Worm (Caenorhabditis elegans): ENCODE results near the gene F09E5.3.

F09E5.3 gene

DNA sequence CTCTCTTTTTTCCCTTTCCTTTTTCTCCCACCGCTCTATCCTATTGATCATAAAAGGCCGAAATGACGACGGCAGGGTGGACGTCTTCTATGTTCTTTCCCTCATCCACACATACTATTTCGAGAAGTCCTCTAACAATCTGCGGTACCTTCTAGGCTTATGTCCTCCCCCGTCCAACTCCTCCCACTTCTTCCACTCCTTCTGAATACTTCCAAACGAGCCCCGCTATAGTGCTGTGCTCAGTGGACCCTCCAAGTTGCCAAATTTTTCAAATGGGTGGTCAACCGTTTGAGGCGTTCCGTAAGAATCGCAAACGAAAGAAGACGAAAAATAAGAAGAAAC, 37.8 kb upstream of the F09E5.3 start (continued):
- TF ChIP-seq fos-1 (tag; optimal IDR thresholded peaks at IDR 0.05) (peak; percentile 6), tbx-2 (tag; optimal IDR thresholded peaks at IDR 0.05) (peak; percentile 37), alr-1 (tag; optimal IDR thresholded peaks at IDR 0.05; ENCODE audit: borderline replicate concordance) (no peak), nhr-76 (tag; optimal IDR thresholded peaks at IDR 0.05) (no peak), mab-9 (GFP tag; IDR thresholded peaks at IDR 0.05) (peak; percentile 49; the same call in 1 of the 2 replicates), irx-1 (tag; optimal IDR thresholded peaks at IDR 0.05) (no peak), pax-3 (tag; optimal IDR thresholded peaks at IDR 0.05) (no peak), sup-37 (GFP tag; optimal IDR thresholded peaks at IDR 0.05) (no peak), fkh-8 (tag; optimal IDR thresholded peaks at IDR 0.05) (peak; percentile 53), unc-86 (tag; optimal IDR thresholded peaks at IDR 0.05) (peak; percentile 70), xbp-1 (tag; optimal IDR thresholded peaks at IDR 0.05) (no peak), ceh-82 (tag; optimal IDR thresholded peaks at IDR 0.05) (peak; percentile 1 to 75 (median 60)), grh-1 (GFP tag; IDR thresholded peaks at IDR 0.05) (no peak), pag-3 (tag; optimal IDR thresholded peaks at IDR 0.05; ENCODE audit: borderline replicate concordance, insufficient read depth) (no peak), vab-15 (tag; optimal IDR thresholded peaks at IDR 0.05) (no peak), pqm-1 (tag; optimal IDR thresholded peaks at IDR 0.05) (no peak), fkh-4 (tag; optimal IDR thresholded peaks at IDR 0.05; ENCODE audit: borderline replicate concordance) (no peak), snu-23 (GFP tag; optimal IDR thresholded peaks at IDR 0.05) (peak; percentile 49), nhr-11 (tag; optimal IDR thresholded peaks at IDR 0.05) (no peak), nhr-20 (tag; optimal IDR thresholded peaks at IDR 0.05) (no peak), ceh-88 (GFP tag; IDR thresholded peaks at IDR 0.05) (peak; percentile 44; the same call in 1 of the 2 replicates), nhr-47 (tag; optimal IDR thresholded peaks at IDR 0.05) (no peak), nhr-12 (tag; optimal IDR thresholded peaks at IDR 0.05) (no peak), ceh-63 (GFP tag; optimal IDR thresholded peaks at IDR 0.05) (no peak), nhr-237 (tag; optimal IDR thresholded peaks at IDR 0.05) (no peak), C04F5.9 (tag; optimal IDR thresholded peaks at IDR 0.05) (no peak), dsc-1 (tag; optimal IDR thresholded peaks at IDR 0.05) (no peak), nhr-84 (tag; optimal IDR thresholded peaks at IDR 0.05) (no peak), dpl-1 (GFP tag; optimal IDR thresholded peaks at IDR 0.05) (no peak), unc-130 (tag; optimal IDR thresholded peaks at IDR 0.05) (no peak), skn-1 (tag; optimal IDR thresholded peaks at IDR 0.05) (no peak), snpc-4 (tag; optimal IDR thresholded peaks at IDR 0.05) (no peak), efl-3 (GFP tag; optimal IDR thresholded peaks at IDR 0.05) (no peak), ceh-8 (GFP tag; optimal IDR thresholded peaks at IDR 0.05) (no peak)

DNA sequence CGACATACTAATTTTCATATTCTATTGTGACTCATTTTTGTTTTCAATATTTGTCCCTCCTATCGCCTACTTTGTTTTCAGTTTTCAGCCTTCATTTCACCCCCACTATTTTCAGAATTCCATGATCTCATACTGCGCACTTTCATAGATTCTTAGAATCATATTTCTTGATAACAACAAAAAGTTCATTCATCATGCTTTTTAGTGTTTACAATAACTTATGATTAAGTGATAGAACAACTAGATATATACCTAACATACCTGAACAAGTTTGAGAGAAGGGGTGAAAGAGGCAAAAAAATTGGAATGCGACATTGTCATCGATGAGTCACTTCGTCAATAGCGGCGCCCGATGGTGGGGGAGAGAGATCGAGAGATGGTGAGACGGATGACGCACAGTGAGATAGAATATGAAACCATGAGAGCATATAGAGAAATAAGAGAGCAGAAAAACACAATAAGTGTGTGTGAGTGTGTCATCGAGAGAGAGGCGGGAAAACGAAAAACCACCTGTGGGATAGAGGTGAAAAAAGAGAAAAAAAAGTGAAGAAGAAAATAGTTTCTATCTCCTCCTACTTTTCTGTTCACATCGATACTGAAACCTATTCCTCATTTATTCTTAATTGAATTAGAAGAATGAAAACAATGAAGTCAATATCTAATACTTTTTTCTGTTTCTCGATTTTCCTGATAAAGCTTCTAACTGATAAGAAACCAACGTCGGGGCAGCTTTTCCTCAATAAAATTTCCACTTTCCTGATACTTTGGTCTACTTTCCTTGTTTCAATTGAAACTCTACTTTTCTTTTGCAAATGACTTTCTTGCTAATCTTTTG, 36.9 kb upstream of the F09E5.3 start:
- TF ChIP-seq ama-1 (optimal IDR thresholded peaks at IDR 0.05) (peak; percentile 48), swsn-7 (tag; optimal IDR thresholded peaks at IDR 0.05) (peak; percentile 79), grh-1 (GFP tag; IDR thresholded peaks at IDR 0.05) (no peak), unc-86 (tag; optimal IDR thresholded peaks at IDR 0.05) (peak; percentile 59), tlp-1 (tag; optimal IDR thresholded peaks at IDR 0.05) (no peak), tbx-2 (tag; optimal IDR thresholded peaks at IDR 0.05) (peak; percentile 70), F16B12.6 (tag; optimal IDR thresholded peaks at IDR 0.05) (no peak), irx-1 (tag; optimal IDR thresholded peaks at IDR 0.05) (peak; percentile 58), nhr-76 (tag; optimal IDR thresholded peaks at IDR 0.05) (no peak), nhr-47 (tag; optimal IDR thresholded peaks at IDR 0.05) (peak; percentile 77), C16A3.4 (tag; optimal IDR thresholded peaks at IDR 0.05) (peak; percentile 27), ceh-82 (tag; optimal IDR thresholded peaks at IDR 0.05) (peak; percentile 54 to 68 (median 55)), lin-14 (GFP tag; optimal IDR thresholded peaks at IDR 0.05) (peak; percentile 92), ces-1 (GFP tag; optimal IDR thresholded peaks at IDR 0.05) (no peak), isw-1 (GFP tag; IDR thresholded peaks at IDR 0.05) (0 out of 2 replicates have a peak, but pooled peaks have one; percentile 14), nhr-77 (tag; optimal IDR thresholded peaks at IDR 0.05) (peak; percentile 69), lin-39 (tag; optimal IDR thresholded peaks at IDR 0.05) (peak; percentile 20), egl-27 (tag; optimal IDR thresholded peaks at IDR 0.05) (no peak), jun-1 (tag; optimal IDR thresholded peaks at IDR 0.05) (peak; percentile 98), ztf-11 (tag; optimal IDR thresholded peaks at IDR 0.05) (no peak), sox-4 (tag; optimal IDR thresholded peaks at IDR 0.05) (no peak), nhr-12 (tag; optimal IDR thresholded peaks at IDR 0.05) (no peak), lsy-2 (tag; optimal IDR thresholded peaks at IDR 0.05) (peak; percentile 55 to 79), lin-35 (GFP tag; optimal IDR thresholded peaks at IDR 0.05) (peak; percentile 71 to 77), mab-9 (GFP tag; IDR thresholded peaks at IDR 0.05) (no peak), unc-98 (GFP tag; IDR thresholded peaks at IDR 0.05) (no peak)
